Fruit fly (Drosophila melanogaster) whole organism, embryonic: ENCODE results near the gene unk.

Experiments used
- CG1024 ChIP-seq: fragments of 200-800 bp; sonication (Bioruptor generic); IDR thresholded peaks from 2 replicates; pipeline ENCODE4 v1.3.6; 2022; ENCODE audit warnings: missing biosample characterization, missing genetic modification characterization
- CG10565 ChIP-seq: fragments of 200-800 bp; sonication (Bioruptor generic); optimal IDR thresholded peaks from 3 replicates; lab custom pipeline; 2016; ENCODE audit warnings: missing biosample characterization, mild to moderate bottlenecking, missing genetic modification characterization
- CG10979 ChIP-seq: fragments of 200-800 bp; sonication (Bioruptor generic); optimal IDR thresholded peaks from 2 replicates; lab custom pipeline; 2018; ENCODE audit warnings: missing biosample characterization, mild to moderate bottlenecking, missing genetic modification characterization, moderate library complexity
- CG11456 ChIP-seq: fragments of 200-800 bp; sonication (Bioruptor generic); IDR thresholded peaks from 3 replicates; pipeline ENCODE4 v1.3.6; 2022; ENCODE audit warnings: missing biosample characterization, missing genetic modification characterization
- CG11695 ChIP-seq: fragments of 200-800 bp; sonication (Bioruptor generic); IDR thresholded peaks from 3 replicates; pipeline ENCODE4 v1.3.6; 2022; ENCODE audit warnings: missing biosample characterization, missing genetic modification characterization
- CG13123 ChIP-seq: fragments of 200-800 bp; sonication (Bioruptor generic); optimal IDR thresholded peaks from 2 replicates; lab custom pipeline; 2016; ENCODE audit warnings: missing biosample characterization, missing genetic modification characterization
- CG13296 ChIP-seq: fragments of 200-800 bp; sonication (Bioruptor generic); optimal IDR thresholded peaks from 3 replicates; lab custom pipeline; 2018; ENCODE audit warnings: missing biosample characterization, mild to moderate bottlenecking, missing genetic modification characterization
- CG13894 ChIP-seq: fragments of 200-800 bp; sonication (Bioruptor generic); optimal IDR thresholded peaks from 3 replicates; lab custom pipeline; 2018; ENCODE audit warnings: missing biosample characterization, mild to moderate bottlenecking, missing genetic modification characterization, moderate library complexity
- CG1647 ChIP-seq: fragments of 200-800 bp; sonication (Bioruptor generic); optimal IDR thresholded peaks from 3 replicates; lab custom pipeline; 2016; ENCODE audit warnings: missing biosample characterization, missing genetic modification characterization
- CG17568 ChIP-seq: fragments of 200-800 bp; sonication (Bioruptor generic); optimal IDR thresholded peaks from 2 replicates; lab custom pipeline; 2018; ENCODE audit warnings: missing biosample characterization, mild to moderate bottlenecking, missing genetic modification characterization, moderate library complexity
- CG17912 ChIP-seq: fragments of 200-800 bp; sonication (Bioruptor generic); optimal IDR thresholded peaks from 2 replicates; lab custom pipeline; 2018; ENCODE audit warnings: missing biosample characterization, mild to moderate bottlenecking, missing genetic modification characterization
- CG2116 ChIP-seq: fragments of 200-800 bp; sonication (Bioruptor generic); optimal IDR thresholded peaks from 3 replicates; lab custom pipeline; 2018; ENCODE audit warnings: missing biosample characterization, mild to moderate bottlenecking, missing genetic modification characterization
- CG2199 ChIP-seq: fragments of 200-800 bp; sonication (Bioruptor generic); IDR thresholded peaks from 3 replicates; pipeline ENCODE4 v1.3.6; 2022; ENCODE audit warnings: missing biosample characterization, missing genetic modification characterization
- CG3163 ChIP-seq: fragments of 200-800 bp; sonication (Bioruptor generic); optimal IDR thresholded peaks from 3 replicates; lab custom pipeline; 2016; ENCODE audit warnings: missing biosample characterization, missing genetic modification characterization
- CG32767 ChIP-seq: fragments of 200-800 bp; sonication (Bioruptor generic); IDR thresholded peaks from 2 replicates; pipeline ENCODE4 v1.3.6; 2022; ENCODE audit warnings: missing biosample characterization, missing genetic modification characterization
- CG4360 ChIP-seq: fragments of 200-800 bp; sonication (Bioruptor generic); IDR thresholded peaks from 2 replicates; pipeline ENCODE4 v1.3.6; 2022; ENCODE audit warnings: missing biosample characterization, missing genetic modification characterization
- CG8290 ChIP-seq, 3 experiments: fragments of 200-800 bp; sonication (Bioruptor generic); optimal IDR thresholded peaks; 2 replicates each; lab custom pipeline; 2016 to 2019; ENCODE audit warnings: missing biosample characterization in 3 of 3, missing genetic modification characterization in 3 of 3, mild to moderate bottlenecking in 2 of 3, moderate library complexity in 1 of 3
- CG8359 ChIP-seq: fragments of 200-800 bp; sonication (Bioruptor generic); optimal IDR thresholded peaks from 2 replicates; lab custom pipeline; 2017; ENCODE audit warnings: missing biosample characterization, mild to moderate bottlenecking, missing genetic modification characterization, borderline replicate concordance
- CG8388 ChIP-seq: fragments of 200-800 bp; sonication (Bioruptor generic); optimal IDR thresholded peaks from 2 replicates; lab custom pipeline; 2019; ENCODE audit warnings: missing biosample characterization, mild to moderate bottlenecking, missing genetic modification characterization, moderate library complexity
- CG8924 ChIP-seq: fragments of 200-800 bp; optimal IDR thresholded peaks from 3 replicates; lab custom pipeline; 2019; ENCODE audit warnings: missing biosample characterization, mild to moderate bottlenecking, missing genetic modification characterization, moderate library complexity
- CTCF ChIP-seq: fragments of 200-800 bp; sonication (Bioruptor generic); optimal IDR thresholded peaks from 2 replicates; lab custom pipeline; 2017; ENCODE audit warnings: missing biosample characterization, mild to moderate bottlenecking, missing genetic modification characterization, moderate library complexity
- Dek ChIP-seq: fragments of 200-800 bp; sonication (Bioruptor generic); optimal IDR thresholded peaks from 3 replicates; lab custom pipeline; 2019; ENCODE audit warnings: missing biosample characterization, mild to moderate bottlenecking, missing genetic modification characterization, moderate library complexity
- Doc2 ChIP-seq: fragments of 200-800 bp; sonication (Bioruptor generic); IDR thresholded peaks from 2 replicates; pipeline ENCODE4 v1.3.6; 2022; ENCODE audit warnings: missing biosample characterization, missing genetic modification characterization
- Dref ChIP-seq: fragments of 200-800 bp; sonication (Bioruptor generic); IDR thresholded peaks from 2 replicates; pipeline ENCODE4 v1.3.6; 2022; ENCODE audit warnings: missing biosample characterization, missing genetic modification characterization
- Ets97D ChIP-seq: fragments of 200-800 bp; sonication (Bioruptor generic); optimal IDR thresholded peaks from 3 replicates; lab custom pipeline; 2016; ENCODE audit warnings: missing biosample characterization, missing genetic modification characterization
- HLH54F ChIP-seq: fragments of 200-800 bp; sonication (Bioruptor generic); optimal IDR thresholded peaks from 3 replicates; lab custom pipeline; 2016; ENCODE audit warnings: missing biosample characterization, missing genetic modification characterization
- Hr78 ChIP-seq, 2 experiments: fragments of 200-800 bp in 1 of 2; fragments of >200 bp in 1 of 2; sonication (Bioruptor generic) in 1 of 2; optimal IDR thresholded peaks; 2 replicates each; lab custom pipeline; 2017 to 2019; ENCODE audit warnings: missing biosample characterization in 2 of 2, missing genetic modification characterization in 2 of 2, mild to moderate bottlenecking in 1 of 2, moderate library complexity in 1 of 2
- Meics ChIP-seq: fragments of 200-800 bp; sonication (Bioruptor generic); optimal IDR thresholded peaks from 2 replicates; lab custom pipeline; 2017; ENCODE audit warnings: missing biosample characterization, mild to moderate bottlenecking, missing genetic modification characterization
- Sry-δ ChIP-seq: fragments of 200-800 bp; sonication (Bioruptor generic); optimal IDR thresholded peaks from 2 replicates; lab custom pipeline; 2016; ENCODE audit warnings: missing biosample characterization, missing genetic modification characterization
- Vsx1 ChIP-seq: fragments of 200-800 bp; sonication (Bioruptor generic); optimal IDR thresholded peaks from 2 replicates; lab custom pipeline; 2017; ENCODE audit warnings: missing biosample characterization, mild to moderate bottlenecking, missing genetic modification characterization, missing genetic modification reagents
- aop ChIP-seq: fragments of 200-800 bp; sonication (Bioruptor generic); IDR thresholded peaks from 2 replicates; pipeline ENCODE4 v1.3.6; 2022; ENCODE audit warnings: missing biosample characterization, missing genetic modification characterization
- ash1 ChIP-seq: fragments of 200-800 bp; sonication (Bioruptor generic); optimal IDR thresholded peaks from 2 replicates; lab custom pipeline; 2018; ENCODE audit warnings: missing biosample characterization, mild to moderate bottlenecking, missing genetic modification characterization
- esg ChIP-seq: fragments of 200-800 bp; sonication (Bioruptor generic); conservative IDR thresholded peaks from 2 replicates; pipeline ENCODE4 v1.3.6; 2022; ENCODE audit warnings: missing biosample characterization, missing genetic modification characterization
- exex ChIP-seq: fragments of 200-800 bp; sonication (Bioruptor generic); optimal IDR thresholded peaks from 4 replicates; lab custom pipeline; 2018; ENCODE audit warnings: missing biosample characterization, mild to moderate bottlenecking, missing genetic modification characterization, moderate library complexity
- fd96Cb ChIP-seq: fragments of 200-800 bp; sonication (Bioruptor generic); optimal IDR thresholded peaks from 2 replicates; lab custom pipeline; 2018; ENCODE audit warnings: missing biosample characterization, mild to moderate bottlenecking, missing genetic modification characterization, moderate library complexity
- fu2 ChIP-seq: fragments of 200-800 bp; sonication (Bioruptor generic); optimal IDR thresholded peaks from 2 replicates; lab custom pipeline; 2016; ENCODE audit warnings: missing biosample characterization, missing genetic modification characterization
- lola ChIP-seq, 3 experiments: fragments of >200 bp in 2 of 3; fragments of 200-800 bp in 1 of 3; sonication (Bioruptor generic) in 1 of 3; optimal IDR thresholded peaks; 2 replicates each; lab custom pipeline; 2017 to 2019; ENCODE audit warnings: missing biosample characterization in 3 of 3, missing genetic modification characterization in 3 of 3, mild to moderate bottlenecking in 1 of 3, moderate library complexity in 1 of 3
- lov ChIP-seq, 2 experiments: fragments of 200-800 bp in 1 of 2; fragments of >200 bp in 1 of 2; sonication (Bioruptor generic) in 1 of 2; IDR thresholded peaks in 1 of 2; optimal IDR thresholded peaks in 1 of 2; 2 replicates in 1 of 2; 3 replicates in 1 of 2; pipeline versions ENCODE4 v1.3.6 to Lab custom; 2017 to 2022; ENCODE audit warnings: missing biosample characterization in 1 of 2, missing genetic modification characterization in 1 of 2
- maf-S ChIP-seq: fragments of 200-800 bp; sonication (Bioruptor generic); optimal IDR thresholded peaks from 2 replicates; lab custom pipeline; 2016; ENCODE audit warnings: missing biosample characterization, missing genetic modification characterization
- nau ChIP-seq: fragments of 200-800 bp; sonication (Bioruptor generic); optimal IDR thresholded peaks from 3 replicates; lab custom pipeline; 2017; ENCODE audit warnings: missing biosample characterization, mild to moderate bottlenecking, missing genetic modification characterization, missing genetic modification reagents
- nom ChIP-seq: fragments of 200-800 bp; sonication (Bioruptor generic); optimal IDR thresholded peaks from 2 replicates; lab custom pipeline; 2017; ENCODE audit warnings: missing biosample characterization, missing genetic modification characterization, mild to moderate bottlenecking, moderate library complexity, missing genetic modification reagents
- p53 ChIP-seq: fragments of 200-800 bp; sonication (Bioruptor generic); optimal IDR thresholded peaks from 2 replicates; lab custom pipeline; 2016; ENCODE audit warnings: missing biosample characterization, missing genetic modification characterization
- pita ChIP-seq: fragments of 200-800 bp; sonication (Bioruptor generic); optimal IDR thresholded peaks from 2 replicates; lab custom pipeline; 2017; ENCODE audit warnings: missing biosample characterization, mild to moderate bottlenecking, missing genetic modification characterization
- pum ChIP-seq: fragments of 200-800 bp; sonication (Bioruptor generic); optimal IDR thresholded peaks from 2 replicates; lab custom pipeline; 2016; ENCODE audit warnings: missing biosample characterization, missing genetic modification characterization
- slp2 ChIP-seq: fragments of 200-800 bp; sonication (Bioruptor generic); optimal IDR thresholded peaks from 2 replicates; lab custom pipeline; 2016; ENCODE audit warnings: missing biosample characterization, missing genetic modification characterization
- sqz ChIP-seq: fragments of 200-800 bp; sonication (Bioruptor generic); optimal IDR thresholded peaks from 3 replicates; lab custom pipeline; 2018; ENCODE audit warnings: missing biosample characterization, mild to moderate bottlenecking, missing genetic modification characterization
- tx ChIP-seq: fragments of 200-800 bp; sonication (Bioruptor generic); optimal IDR thresholded peaks from 2 replicates; lab custom pipeline; 2016; ENCODE audit warnings: missing biosample characterization, missing genetic modification characterization
- vnd ChIP-seq: fragments of 200-800 bp; sonication (Bioruptor generic); IDR thresholded peaks from 3 replicates; pipeline ENCODE4 v1.3.6; 2022; ENCODE audit warnings: missing biosample characterization, missing genetic modification characterization; ENCODE audit not compliant: partially characterized antibody
- zf30C ChIP-seq: fragments of 200-800 bp; sonication (Bioruptor generic); optimal IDR thresholded peaks from 3 replicates; lab custom pipeline; 2018; ENCODE audit warnings: missing biosample characterization, mild to moderate bottlenecking, missing genetic modification characterization

The unk gene

DNA sequence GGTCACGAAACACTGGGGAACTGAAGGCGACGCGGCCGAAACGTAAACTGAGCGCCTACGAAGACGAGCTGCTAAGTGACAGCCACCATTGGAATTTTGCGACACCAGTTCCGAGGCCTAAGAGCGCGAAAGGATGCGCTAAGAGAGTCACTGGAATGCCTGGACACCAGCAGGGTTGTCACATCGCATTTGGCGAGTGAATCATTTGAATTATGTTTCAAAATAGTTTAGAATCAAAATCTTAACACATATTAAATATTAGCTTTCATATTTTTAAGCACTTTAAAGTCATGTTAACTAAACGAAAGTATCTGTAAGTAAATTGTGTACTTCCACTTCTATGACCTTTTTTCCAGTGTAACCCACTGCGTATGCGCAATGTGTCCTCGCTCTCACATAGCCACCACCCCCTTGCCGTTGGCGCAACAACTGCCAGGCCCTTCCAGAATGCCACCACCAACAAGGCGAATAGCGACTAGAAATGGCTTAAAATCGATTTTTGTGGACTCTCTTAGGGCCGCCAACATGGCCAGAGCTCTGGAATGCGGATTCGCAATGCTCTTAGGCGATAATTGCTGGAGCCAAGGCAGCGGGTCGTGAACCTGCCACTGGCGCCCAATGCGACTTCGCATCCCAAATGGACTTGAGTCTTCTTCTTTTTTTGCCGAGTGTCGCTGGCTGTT, 44.8 kb downstream of the unk start, which contains the start of gene Cow (continued):
- TF ChIP-seq pum (GFP tag; lab: Kevin White, UChicago) (peak; percentile 46), CG8359 (no peak), esg (GFP tag; lab: Robert Waterston, UW) (peak; percentile 62), vnd (GFP tag; lab: Robert Waterston, UW) (no peak), CG1024 (no peak), Meics (GFP tag; lab: Kevin White, UChicago) (peak; percentile 84), CG4360 (GFP tag; lab: Robert Waterston, UW) (no peak), slp2 (GFP tag; lab: Kevin White, UChicago) (peak; percentile 14), nom (GFP tag; lab: Kevin White, UChicago) (no peak), pita (GFP tag; lab: Kevin White, UChicago) (no peak), CG8924 (tag; lab: Kevin White, UChicago) (peak; percentile 55), CG11695 (GFP tag; lab: Robert Waterston, UW) (peak; percentile 72; the same call in 2 of the 3 replicates), CG2199 (GFP tag; lab: Robert Waterston, UW) (no peak), CG8388 (peak; percentile 23), CG13296 (GFP tag; lab: Kevin White, UChicago) (peak; percentile 71), CG10565 (GFP tag; lab: Kevin White, UChicago) (no peak), CG13123 (no peak), zf30C (GFP tag; lab: Kevin White, UChicago) (peak; percentile 46), HLH54F (GFP tag; lab: Kevin White, UChicago) (peak; percentile 59), CG17568 (GFP tag; lab: Kevin White, UChicago) (no peak), CG11456 (GFP tag; lab: Robert Waterston, UW) (peak; percentile 57; the same call in 1 of the 3 replicates), CG10979 (peak; percentile 30), CG2116 (GFP tag; lab: Kevin White, UChicago) (peak; percentile 4), Vsx1 (GFP tag; lab: Kevin White, UChicago) (no peak), exex (tag; lab: Kevin White, UChicago) (peak; percentile 21), CG13894 (tag; lab: Kevin White, UChicago) (peak; percentile 49), p53 (GFP tag; lab: Kevin White, UChicago) (no peak), maf-S (GFP tag; lab: Kevin White, UChicago) (no peak), tx (GFP tag; lab: Kevin White, UChicago) (peak; percentile 11), Hr78 (GFP tag; optimal IDR thresholded peaks at IDR 0.05; lab: Kevin White, UChicago) (no peak), lov (optimal IDR thresholded peaks at IDR 0.05; lab: Kevin White, UChicago) (no peak), lov (GFP tag; IDR thresholded peaks at IDR 0.05; lab: Robert Waterston, UW) (no peak), nau (GFP tag; lab: Kevin White, UChicago) (peak; percentile 56), CTCF (GFP tag; lab: Kevin White, UChicago) (no peak), aop (GFP tag; lab: Robert Waterston, UW) (no peak), CG1647 (GFP tag; lab: Kevin White, UChicago) (no peak), sqz (no peak), CG3163 (GFP tag; lab: Kevin White, UChicago) (peak; percentile 85), fd96Cb (tag; lab: Kevin White, UChicago) (no peak), Sry-δ (GFP tag; lab: Kevin White, UChicago) (peak; percentile 26), CG8290 (GFP tag; optimal IDR thresholded peaks at IDR 0.05; lab: Kevin White, UChicago) (no peak), CG8290 (tag; optimal IDR thresholded peaks at IDR 0.05; lab: Kevin White, UChicago) (peak in 1 of 2 experiments; percentile 85), CG32767 (GFP tag; lab: Robert Waterston, UW) (peak; percentile 58; the same call in 1 of the 2 replicates), CG17912 (no peak), fu2 (GFP tag; lab: Kevin White, UChicago) (peak; percentile 9), Dref (GFP tag; lab: Robert Waterston, UW) (no peak), Dek (peak; percentile 59), Ets97D (GFP tag; lab: Kevin White, UChicago) (no peak), Doc2 (no peak), ash1 (GFP tag; lab: Kevin White, UChicago) (no peak), lola (GFP tag; optimal IDR thresholded peaks at IDR 0.05; lab: Kevin White, UChicago) (no peak)
